Fruit fly (Drosophila melanogaster) whole organism, embryonic: ENCODE measurements around the gene roq.

Source experiments
- Asciz ChIP-seq: fragments of 200-800 bp; sonication (Bioruptor generic); optimal IDR thresholded peaks from 2 replicates; lab custom pipeline; 2017; ENCODE audit warnings: missing biosample characterization, mild to moderate bottlenecking, missing genetic modification characterization, missing genetic modification reagents
- BEAF-32 ChIP-seq: fragments of 200-800 bp; sonication (Bioruptor generic); optimal IDR thresholded peaks from 3 replicates; lab custom pipeline; 2017; ENCODE audit warnings: missing biosample characterization, missing genetic modification characterization, mild to moderate bottlenecking, moderate library complexity, missing genetic modification reagents
- Bgb ChIP-seq: fragments of 200-800 bp; sonication (Bioruptor generic); IDR thresholded peaks from 2 replicates; pipeline ENCODE4 v1.3.6; 2022; ENCODE audit warnings: missing biosample characterization, missing genetic modification characterization; ENCODE audit not compliant: partially characterized antibody
- CG10366 ChIP-seq: fragments of 200-800 bp; sonication (Bioruptor generic); IDR thresholded peaks from 2 replicates; pipeline ENCODE4 v1.3.6; 2022; ENCODE audit warnings: missing biosample characterization, missing genetic modification characterization
- CG10543 ChIP-seq: fragments of 200-800 bp; sonication (Bioruptor generic); optimal IDR thresholded peaks from 3 replicates; lab custom pipeline; 2017; ENCODE audit warnings: missing biosample characterization, mild to moderate bottlenecking, missing genetic modification characterization, moderate library complexity
- CG11696 ChIP-seq: fragments of 200-800 bp; sonication (Bioruptor generic); IDR thresholded peaks from 2 replicates; pipeline ENCODE4 v1.3.6; 2022; ENCODE audit warnings: missing biosample characterization, missing genetic modification characterization
- CG14014 ChIP-seq: fragments of 200-800 bp; sonication (Bioruptor generic); IDR thresholded peaks from 2 replicates; pipeline ENCODE4 v1.3.6; 2022; ENCODE audit warnings: missing biosample characterization, missing genetic modification characterization
- CG14050 ChIP-seq: fragments of 200-800 bp; sonication (Bioruptor generic); IDR thresholded peaks from 3 replicates; pipeline ENCODE4 v1.3.6; 2022; ENCODE audit warnings: missing biosample characterization, missing genetic modification characterization
- CG17829 ChIP-seq: fragments of 200-800 bp; optimal IDR thresholded peaks from 2 replicates; lab custom pipeline; 2019; ENCODE audit warnings: missing biosample characterization, mild to moderate bottlenecking, missing genetic modification characterization, moderate library complexity
- CG2199 ChIP-seq: fragments of 200-800 bp; sonication (Bioruptor generic); IDR thresholded peaks from 3 replicates; pipeline ENCODE4 v1.3.6; 2022; ENCODE audit warnings: missing biosample characterization, missing genetic modification characterization
- CG2875 ChIP-seq: fragments of 200-800 bp; sonication (Bioruptor generic); optimal IDR thresholded peaks from 2 replicates; lab custom pipeline; 2017; ENCODE audit warnings: missing biosample characterization, mild to moderate bottlenecking, missing genetic modification characterization, missing genetic modification reagents
- CG32767 ChIP-seq: fragments of 200-800 bp; sonication (Bioruptor generic); IDR thresholded peaks from 2 replicates; pipeline ENCODE4 v1.3.6; 2022; ENCODE audit warnings: missing biosample characterization, missing genetic modification characterization
- CG4360 ChIP-seq: fragments of 200-800 bp; sonication (Bioruptor generic); IDR thresholded peaks from 2 replicates; pipeline ENCODE4 v1.3.6; 2022; ENCODE audit warnings: missing biosample characterization, missing genetic modification characterization
- CG4617 ChIP-seq: fragments of 200-800 bp; sonication (Bioruptor generic); optimal IDR thresholded peaks from 3 replicates; lab custom pipeline; 2016; ENCODE audit warnings: missing biosample characterization, missing genetic modification characterization, borderline replicate concordance
- CG6654 ChIP-seq: fragments of 200-800 bp; sonication (Bioruptor generic); optimal IDR thresholded peaks from 2 replicates; lab custom pipeline; 2017; ENCODE audit warnings: missing biosample characterization, mild to moderate bottlenecking, missing genetic modification characterization
- CG6689 ChIP-seq: fragments of 200-800 bp; sonication (Bioruptor generic); IDR thresholded peaks from 2 replicates; pipeline ENCODE4 v1.3.6; 2022; ENCODE audit warnings: missing biosample characterization, missing genetic modification characterization
- CG6791 ChIP-seq: fragments of 200-800 bp; sonication (Bioruptor generic); IDR thresholded peaks from 3 replicates; pipeline ENCODE4 v1.3.6; 2022; ENCODE audit warnings: missing biosample characterization, missing genetic modification characterization; ENCODE audit not compliant: partially characterized antibody
- CG8281 ChIP-seq: fragments of 200-800 bp; sonication (Bioruptor generic); optimal IDR thresholded peaks from 2 replicates; lab custom pipeline; 2018; ENCODE audit warnings: missing biosample characterization, mild to moderate bottlenecking, missing genetic modification characterization, moderate library complexity
- CG9437 ChIP-seq: fragments of 200-800 bp; sonication (Bioruptor generic); optimal IDR thresholded peaks from 2 replicates; lab custom pipeline; 2018; ENCODE audit warnings: missing biosample characterization, mild to moderate bottlenecking, missing genetic modification characterization
- Deaf1 ChIP-seq: fragments of 200-800 bp; optimal IDR thresholded peaks from 3 replicates; lab custom pipeline; 2019; ENCODE audit warnings: missing biosample characterization, mild to moderate bottlenecking, missing genetic modification characterization, moderate library complexity
- Doc2 ChIP-seq: fragments of 200-800 bp; sonication (Bioruptor generic); IDR thresholded peaks from 2 replicates; pipeline ENCODE4 v1.3.6; 2022; ENCODE audit warnings: missing biosample characterization, missing genetic modification characterization
- Hand ChIP-seq: fragments of 200-800 bp; sonication (Bioruptor generic); optimal IDR thresholded peaks from 2 replicates; lab custom pipeline; 2017; ENCODE audit warnings: mild to moderate bottlenecking, missing biosample characterization, missing genetic modification reagents, missing genetic modification characterization
- Hr78 ChIP-seq, 2 experiments: fragments of 200-800 bp in 1 of 2; fragments of >200 bp in 1 of 2; sonication (Bioruptor generic) in 1 of 2; optimal IDR thresholded peaks; 2 replicates each; lab custom pipeline; 2017 to 2019; ENCODE audit warnings: missing biosample characterization in 2 of 2, missing genetic modification characterization in 2 of 2, mild to moderate bottlenecking in 1 of 2, moderate library complexity in 1 of 2
- MESR4 ChIP-seq: fragments of 200-800 bp; sonication (Bioruptor generic); optimal IDR thresholded peaks from 2 replicates; lab custom pipeline; 2018; ENCODE audit warnings: missing biosample characterization, mild to moderate bottlenecking, missing genetic modification characterization, moderate library complexity
- Opbp ChIP-seq: fragments of 200-800 bp; sonication (Bioruptor generic); IDR thresholded peaks from 3 replicates; pipeline ENCODE4 v1.3.6; 2022; ENCODE audit warnings: missing biosample characterization, missing genetic modification characterization; ENCODE audit not compliant: partially characterized antibody
- Sox100B ChIP-seq: fragments of 200-800 bp; sonication (Bioruptor generic); optimal IDR thresholded peaks from 3 replicates; lab custom pipeline; 2018; ENCODE audit warnings: missing biosample characterization, mild to moderate bottlenecking, missing genetic modification characterization
- Vsx1 ChIP-seq: fragments of 200-800 bp; sonication (Bioruptor generic); optimal IDR thresholded peaks from 2 replicates; lab custom pipeline; 2017; ENCODE audit warnings: missing biosample characterization, mild to moderate bottlenecking, missing genetic modification characterization, missing genetic modification reagents
- aop ChIP-seq: fragments of 200-800 bp; sonication (Bioruptor generic); IDR thresholded peaks from 2 replicates; pipeline ENCODE4 v1.3.6; 2022; ENCODE audit warnings: missing biosample characterization, missing genetic modification characterization
- bbx ChIP-seq: fragments of 200-800 bp; sonication (Bioruptor generic); IDR thresholded peaks from 2 replicates; pipeline ENCODE4 v1.3.6; 2022; ENCODE audit warnings: missing biosample characterization, missing genetic modification characterization; ENCODE audit not compliant: partially characterized antibody
- chm ChIP-seq: fragments of 200-800 bp; sonication (Bioruptor generic); IDR thresholded peaks from 2 replicates; pipeline ENCODE4 v1.3.6; 2022; ENCODE audit warnings: missing biosample characterization, missing genetic modification characterization
- dati ChIP-seq: fragments of 200-800 bp; sonication (Bioruptor generic); IDR thresholded peaks from 2 replicates; pipeline ENCODE4 v1.3.6; 2022; ENCODE audit warnings: missing biosample characterization, missing genetic modification characterization
- eve ChIP-seq, 2 experiments: fragments of >200 bp; optimal IDR thresholded peaks; 2 replicates each; lab custom pipeline; 2017; ENCODE audit warnings: missing biosample characterization in 2 of 2, missing genetic modification characterization in 2 of 2
- fd96Cb ChIP-seq: fragments of 200-800 bp; sonication (Bioruptor generic); optimal IDR thresholded peaks from 2 replicates; lab custom pipeline; 2018; ENCODE audit warnings: missing biosample characterization, mild to moderate bottlenecking, missing genetic modification characterization, moderate library complexity
- ftz-f1 ChIP-seq: fragments of 200-800 bp; sonication (Bioruptor generic); optimal IDR thresholded peaks from 2 replicates; lab custom pipeline; 2016; ENCODE audit warnings: missing biosample characterization, missing genetic modification characterization
- ham ChIP-seq: fragments of 200-800 bp; sonication (Bioruptor generic); IDR thresholded peaks from 2 replicates; pipeline ENCODE4 v1.3.6; 2022; ENCODE audit warnings: missing biosample characterization, missing genetic modification characterization
- hb ChIP-seq: fragments of 200-800 bp; sonication (Bioruptor generic); IDR thresholded peaks from 3 replicates; pipeline ENCODE4 v1.3.6; 2022; ENCODE audit warnings: missing biosample characterization, missing genetic modification characterization; ENCODE audit not compliant: partially characterized antibody
- lilli ChIP-seq: fragments of 200-800 bp; sonication (Bioruptor generic); optimal IDR thresholded peaks from 3 replicates; lab custom pipeline; 2016; ENCODE audit warnings: missing biosample characterization, missing genetic modification characterization
- nau ChIP-seq: fragments of 200-800 bp; sonication (Bioruptor generic); optimal IDR thresholded peaks from 3 replicates; lab custom pipeline; 2017; ENCODE audit warnings: missing biosample characterization, mild to moderate bottlenecking, missing genetic modification characterization, missing genetic modification reagents
- onecut ChIP-seq: fragments of 200-800 bp; sonication (Bioruptor generic); IDR thresholded peaks from 2 replicates; pipeline ENCODE4 v1.3.6; 2022; ENCODE audit warnings: missing biosample characterization, missing genetic modification characterization
- pan ChIP-seq, 4 experiments: fragments of >200 bp in 3 of 4; fragments of 200-800 bp in 1 of 4; sonication (Bioruptor generic) in 1 of 4; optimal IDR thresholded peaks in 3 of 4; IDR thresholded peaks in 1 of 4; 2 replicates each; pipeline versions ENCODE4 v1.3.6 to Lab custom; 2017 to 2022; ENCODE audit warnings: missing biosample characterization in 2 of 4, missing genetic modification characterization in 2 of 4, mixed read lengths in 1 of 4
- pfk ChIP-seq: fragments of 200-800 bp; sonication (Bioruptor generic); optimal IDR thresholded peaks from 2 replicates; lab custom pipeline; 2018; ENCODE audit warnings: missing biosample characterization, mild to moderate bottlenecking, missing genetic modification characterization, moderate library complexity
- rib ChIP-seq: fragments of 200-800 bp; sonication (Bioruptor generic); IDR thresholded peaks from 2 replicates; pipeline ENCODE4 v1.3.6; 2022; ENCODE audit warnings: missing biosample characterization, missing genetic modification characterization
- ro ChIP-seq: fragments of 200-800 bp; sonication (Bioruptor generic); IDR thresholded peaks from 2 replicates; pipeline ENCODE4 v1.3.6; 2022; ENCODE audit warnings: missing biosample characterization, missing genetic modification characterization
- sens ChIP-seq: fragments of 200-800 bp; sonication (Bioruptor generic); peaks from one replicate; lab custom pipeline; 2016; ENCODE audit warnings: missing biosample characterization, missing genetic modification characterization
- slbo ChIP-seq: fragments of 200-800 bp; sonication (Bioruptor generic); IDR thresholded peaks from 2 replicates; pipeline ENCODE4 v1.3.6; 2022; ENCODE audit warnings: missing biosample characterization, missing genetic modification characterization
- sna ChIP-seq: fragments of 200-800 bp; sonication (Bioruptor generic); IDR thresholded peaks from 2 replicates; pipeline ENCODE4 v1.3.6; 2022; ENCODE audit warnings: missing biosample characterization, missing genetic modification characterization; ENCODE audit not compliant: partially characterized antibody
- trh ChIP-seq: fragments of 200-800 bp; sonication (Bioruptor generic); optimal IDR thresholded peaks from 2 replicates; lab custom pipeline; 2016; ENCODE audit warnings: missing biosample characterization, missing genetic modification characterization
- tup ChIP-seq: fragments of 200-800 bp; sonication (Bioruptor generic); optimal IDR thresholded peaks from 2 replicates; lab custom pipeline; 2016; ENCODE audit warnings: missing biosample characterization, mild to moderate bottlenecking, missing genetic modification characterization, moderate library complexity
- unpg ChIP-seq: fragments of 200-800 bp; sonication (Bioruptor generic); optimal IDR thresholded peaks from 3 replicates; lab custom pipeline; 2018; ENCODE audit warnings: missing biosample characterization, mild to moderate bottlenecking, missing genetic modification characterization, moderate library complexity

roq gene

DNA sequence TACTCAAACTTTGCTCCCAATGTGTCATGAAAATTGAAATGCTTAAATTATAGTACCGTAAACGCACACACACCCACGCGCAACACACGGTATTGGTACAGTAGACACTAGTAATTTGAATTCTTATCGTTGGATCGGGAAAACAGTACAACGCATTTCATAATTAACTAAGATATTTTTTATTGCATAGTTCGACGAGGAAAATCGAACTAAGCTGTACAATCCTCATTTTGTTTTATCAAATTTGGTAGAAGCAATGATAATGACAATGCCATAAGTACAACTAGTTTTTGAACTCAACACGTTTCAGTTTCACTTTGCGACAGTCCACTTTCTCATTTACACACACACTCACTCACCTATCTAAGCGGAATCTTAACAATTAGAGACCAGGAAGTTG is 2.4 kb upstream of the roq start (continued):
- TF ChIP-seq eve (GFP tag; optimal IDR thresholded peaks at IDR 0.05; lab: Kevin White, UChicago) = no peak
- peak; percentile 65 for TF ChIP-seq Asciz (GFP tag; lab: Kevin White, UChicago)
- TF ChIP-seq CG6689 (GFP tag; lab: Robert Waterston, UW) = peak; percentile 53; the same call in 1 of the 2 replicates
- TF ChIP-seq CG11696 (GFP tag; lab: Robert Waterston, UW) = no peak
- TF ChIP-seq CG2875 (GFP tag; lab: Kevin White, UChicago) = peak; percentile 19
- peak; percentile 76 for TF ChIP-seq lilli (GFP tag; lab: Kevin White, UChicago)
- TF ChIP-seq nau = peak; percentile 67
- no peak for TF ChIP-seq CG14050 (GFP tag; lab: Robert Waterston, UW)
- no peak for TF ChIP-seq ham (GFP tag; lab: Robert Waterston, UW)
- no peak for TF ChIP-seq bbx (GFP tag; lab: Robert Waterston, UW)
- no peak for TF ChIP-seq aop (GFP tag; lab: Robert Waterston, UW)
- TF ChIP-seq Deaf1 (tag; lab: Kevin White, UChicago) = no peak
- peak; percentile 54 for TF ChIP-seq CG9437 (GFP tag; lab: Kevin White, UChicago)
- TF ChIP-seq hb (GFP tag; lab: Robert Waterston, UW) = no peak
- peak; percentile 75 for TF ChIP-seq slbo
- TF ChIP-seq CG17829 (tag; lab: Kevin White, UChicago) = peak; percentile 66
- TF ChIP-seq Hr78 (GFP tag; optimal IDR thresholded peaks at IDR 0.05; lab: Kevin White, UChicago) = peak in 1 of 2 experiments; percentile 41
- TF ChIP-seq trh = no peak
- TF ChIP-seq CG4617 (GFP tag; lab: Kevin White, UChicago) = no peak
- TF ChIP-seq CG14014 (GFP tag; lab: Robert Waterston, UW) = peak; percentile 65
- no peak for TF ChIP-seq Bgb (GFP tag; lab: Robert Waterston, UW)
- TF ChIP-seq tup (GFP tag; lab: Kevin White, UChicago) = no peak
- TF ChIP-seq CG32767 (GFP tag; lab: Robert Waterston, UW) = peak; percentile 50; the same call in 1 of the 2 replicates
- TF ChIP-seq CG6791 (GFP tag; lab: Robert Waterston, UW) = no peak
- peak; percentile 29 for TF ChIP-seq CG8281 (tag; lab: Kevin White, UChicago)
- no peak for TF ChIP-seq ro (GFP tag; lab: Robert Waterston, UW)
- peak; percentile 74 for TF ChIP-seq CG10543 (GFP tag; lab: Kevin White, UChicago)
- TF ChIP-seq onecut (GFP tag; lab: Robert Waterston, UW) = no peak
- peak; percentile 64 for TF ChIP-seq Sox100B (GFP tag; lab: Kevin White, UChicago)
- TF ChIP-seq pan (optimal IDR thresholded peaks at IDR 0.05; lab: Kevin White, UChicago) = no peak
- peak in 1 of 2 experiments; percentile 54 for TF ChIP-seq pan (GFP tag; optimal IDR thresholded peaks at IDR 0.05 in 1 of 2, IDR thresholded peaks at IDR 0.05 in 1 of 2)
- TF ChIP-seq Opbp = no peak
- TF ChIP-seq fd96Cb = peak; percentile 56
- peak; percentile 14; the same call in 1 of the 2 replicates for TF ChIP-seq chm (GFP tag; lab: Robert Waterston, UW)
- no peak for TF ChIP-seq dati (GFP tag; lab: Robert Waterston, UW)
- no peak for TF ChIP-seq Vsx1
- TF ChIP-seq CG2199 = 0 out of 3 replicates have a peak, but pooled peaks have one; percentile 25
- 0 out of 2 replicates have a peak, but pooled peaks have one; percentile 38 for TF ChIP-seq rib
- peak; percentile 74 for TF ChIP-seq unpg (GFP tag; lab: Kevin White, UChicago)
- no peak for TF ChIP-seq CG4360 (GFP tag; lab: Robert Waterston, UW)
- TF ChIP-seq sens (GFP tag; lab: Kevin White, UChicago) = peak; percentile 90
- TF ChIP-seq CG10366 (GFP tag; lab: Robert Waterston, UW) = no peak
- TF ChIP-seq sna (GFP tag; lab: Robert Waterston, UW) = no peak
- TF ChIP-seq Hand (GFP tag; lab: Kevin White, UChicago) = peak; percentile 40
- TF ChIP-seq ftz-f1 (GFP tag; lab: Kevin White, UChicago) = no peak
- TF ChIP-seq BEAF-32 = no peak
- TF ChIP-seq pfk (GFP tag; lab: Kevin White, UChicago) = no peak
- TF ChIP-seq Doc2 (GFP tag; lab: Robert Waterston, UW) = no peak
- TF ChIP-seq CG6654 (GFP tag; lab: Kevin White, UChicago) = no peak
- TF ChIP-seq MESR4 (GFP tag; lab: Kevin White, UChicago) = no peak
